Worm (Caenorhabditis elegans): Measurements from ENCODE around the gene dhhc-5.
A peak's percentile ranks its signal among the peaks of the same experiment; 100 is the strongest.

The dhhc-5 gene

ce11 chrIII:6869268-6869667, 20.4 kb upstream of the dhhc-5 start, which contains the start of the genes cra-1 and kbp-1 (continued):
- no peak for TF ChIP-seq mdl-1 (tag; optimal IDR thresholded peaks at IDR 0.05)
- no peak for TF ChIP-seq lin-39 (tag; optimal IDR thresholded peaks at IDR 0.05)
- TF ChIP-seq hlh-17 (GFP tag; optimal IDR thresholded peaks at IDR 0.05; ENCODE audit: borderline replicate concordance) = no peak
- peak; percentile 56 for TF ChIP-seq nhr-71 (tag; optimal IDR thresholded peaks at IDR 0.05)
- TF ChIP-seq blmp-1 (tag; optimal IDR thresholded peaks at IDR 0.05) = peak; percentile 50
- TF ChIP-seq ets-5 (GFP tag; IDR thresholded peaks at IDR 0.05) = no peak
- TF ChIP-seq fkh-10 (GFP tag; optimal IDR thresholded peaks at IDR 0.05) = no peak
- TF ChIP-seq nhr-47 (tag; optimal IDR thresholded peaks at IDR 0.05) = no peak
- TF ChIP-seq fkh-4 (tag; optimal IDR thresholded peaks at IDR 0.05; ENCODE audit: borderline replicate concordance) = no peak
- peak; percentile 43 for TF ChIP-seq snu-23 (GFP tag; optimal IDR thresholded peaks at IDR 0.05)
- TF ChIP-seq lin-14 (GFP tag; optimal IDR thresholded peaks at IDR 0.05) = peak; percentile 36
- no peak for TF ChIP-seq mef-2 (tag; optimal IDR thresholded peaks at IDR 0.05)
- no peak for TF ChIP-seq pag-3 (tag; optimal IDR thresholded peaks at IDR 0.05; ENCODE audit: borderline replicate concordance, insufficient read depth)
- no peak for TF ChIP-seq C34B4.2 (tag; optimal IDR thresholded peaks at IDR 0.05)
- TF ChIP-seq tbx-2 (tag; optimal IDR thresholded peaks at IDR 0.05) = peak; percentile 21
- TF ChIP-seq fos-1 (tag; optimal IDR thresholded peaks at IDR 0.05) = no peak
- no peak for TF ChIP-seq sptf-1 (tag; optimal IDR thresholded peaks at IDR 0.05)
- peak; percentile 55 for TF ChIP-seq mep-1 (tag; optimal IDR thresholded peaks at IDR 0.05)
- peak; percentile 83 to 90 for TF ChIP-seq efl-1 (optimal IDR thresholded peaks at IDR 0.05)
- peak; percentile 91 to 99 for TF ChIP-seq efl-1 (GFP tag; optimal IDR thresholded peaks at IDR 0.05 in 1 of 2)
- TF ChIP-seq ceh-90 (tag; optimal IDR thresholded peaks at IDR 0.05) = no peak
- TF ChIP-seq lsy-2 (tag; optimal IDR thresholded peaks at IDR 0.05) = peak; percentile 20 to 77
- no peak for TF ChIP-seq egl-13 (tag; optimal IDR thresholded peaks at IDR 0.05)
- TF ChIP-seq fkh-8 (tag; optimal IDR thresholded peaks at IDR 0.05) = no peak
- peak; percentile 36 for TF ChIP-seq rnt-1 (tag; optimal IDR thresholded peaks at IDR 0.05)
- no peak for TF ChIP-seq sup-37 (GFP tag; optimal IDR thresholded peaks at IDR 0.05)
- no peak for TF ChIP-seq vab-15 (tag; optimal IDR thresholded peaks at IDR 0.05)
- no peak for TF ChIP-seq aha-1 (tag; optimal IDR thresholded peaks at IDR 0.05)
- no peak for TF ChIP-seq mab-9 (GFP tag; IDR thresholded peaks at IDR 0.05)
- TF ChIP-seq irx-1 (tag; optimal IDR thresholded peaks at IDR 0.05) = no peak
- no peak for TF ChIP-seq zag-1 (tag; optimal IDR thresholded peaks at IDR 0.05)
- no peak for TF ChIP-seq aly-2 (tag; optimal IDR thresholded peaks at IDR 0.05)
- no peak for TF ChIP-seq nhr-28 (tag; optimal IDR thresholded peaks at IDR 0.05)
- no peak for TF ChIP-seq efl-3 (GFP tag; optimal IDR thresholded peaks at IDR 0.05)
- no peak for TF ChIP-seq nhr-11 (tag; optimal IDR thresholded peaks at IDR 0.05)
- no peak for TF ChIP-seq unc-30 (tag; optimal IDR thresholded peaks at IDR 0.05)
- TF ChIP-seq hlh-4 (tag; optimal IDR thresholded peaks at IDR 0.05) = no peak
- TF ChIP-seq jun-1 (tag; optimal IDR thresholded peaks at IDR 0.05) = no peak
- TF ChIP-seq unc-62 (GFP tag; optimal IDR thresholded peaks at IDR 0.05) = no peak
- TF ChIP-seq Y116A8C.19 (tag; optimal IDR thresholded peaks at IDR 0.05; ENCODE audit: borderline replicate concordance) = no peak
- no peak for TF ChIP-seq alr-1 (tag; optimal IDR thresholded peaks at IDR 0.05; ENCODE audit: borderline replicate concordance)
- peak; percentile 45 for TF ChIP-seq skn-1 (tag; optimal IDR thresholded peaks at IDR 0.05)
- TF ChIP-seq nhr-76 (tag; optimal IDR thresholded peaks at IDR 0.05) = no peak
- no peak; the same call in 1 of the 2 replicates for TF ChIP-seq isw-1 (GFP tag; IDR thresholded peaks at IDR 0.05)
- TF ChIP-seq elt-3 (tag; optimal IDR thresholded peaks at IDR 0.05) = peak in 1 of 6 experiments; percentile 33
- TF ChIP-seq nhr-85 (tag) = no peak
- no peak for TF ChIP-seq ama-1 (optimal IDR thresholded peaks at IDR 0.05)
- TF ChIP-seq nhr-237 (tag; optimal IDR thresholded peaks at IDR 0.05) = no peak
- TF ChIP-seq dpl-1 (GFP tag; optimal IDR thresholded peaks at IDR 0.05) = peak; percentile 81 to 91 (median 87)
- TF ChIP-seq pax-3 (tag; optimal IDR thresholded peaks at IDR 0.05) = no peak
- peak; percentile 7 for TF ChIP-seq xbp-1 (tag; optimal IDR thresholded peaks at IDR 0.05)
- no peak for TF ChIP-seq ceh-88 (GFP tag; IDR thresholded peaks at IDR 0.05)
- TF ChIP-seq sox-4 (tag; optimal IDR thresholded peaks at IDR 0.05) = no peak
- peak; percentile 7 for TF ChIP-seq F16B12.6 (tag; optimal IDR thresholded peaks at IDR 0.05)
